Fruit fly (Drosophila melanogaster) whole organism, embryonic: ENCODE data around the gene Sil1.

ENCODE experiments used
- Asciz ChIP-seq: fragments of 200-800 bp; sonication (Bioruptor generic); optimal IDR thresholded peaks from 2 replicates; lab custom pipeline; 2017; ENCODE audit warnings: missing biosample characterization, mild to moderate bottlenecking, missing genetic modification characterization, missing genetic modification reagents
- Atf6 ChIP-seq: fragments of 200-800 bp; sonication (Bioruptor generic); IDR thresholded peaks from 2 replicates; pipeline ENCODE4 v1.3.6; 2022; ENCODE audit warnings: missing biosample characterization, missing genetic modification characterization
- CG1024 ChIP-seq: fragments of 200-800 bp; sonication (Bioruptor generic); IDR thresholded peaks from 2 replicates; pipeline ENCODE4 v1.3.6; 2022; ENCODE audit warnings: missing biosample characterization, missing genetic modification characterization
- CG10654 ChIP-seq: fragments of 200-800 bp; sonication (Bioruptor generic); optimal IDR thresholded peaks from 2 replicates; lab custom pipeline; 2016; ENCODE audit warnings: missing biosample characterization, missing genetic modification characterization
- CG10959 ChIP-seq: fragments of 200-800 bp; sonication (Bioruptor generic); IDR thresholded peaks from 2 replicates; pipeline ENCODE4 v1.3.6; 2022; ENCODE audit warnings: missing biosample characterization, missing genetic modification characterization
- CG12219 ChIP-seq: fragments of 200-800 bp; sonication (Bioruptor generic); optimal IDR thresholded peaks from 3 replicates; lab custom pipeline; 2018; ENCODE audit warnings: missing biosample characterization, mild to moderate bottlenecking, missing genetic modification characterization
- CG13123 ChIP-seq: fragments of 200-800 bp; sonication (Bioruptor generic); optimal IDR thresholded peaks from 2 replicates; lab custom pipeline; 2016; ENCODE audit warnings: missing biosample characterization, missing genetic modification characterization
- CG1647 ChIP-seq: fragments of 200-800 bp; sonication (Bioruptor generic); optimal IDR thresholded peaks from 3 replicates; lab custom pipeline; 2016; ENCODE audit warnings: missing biosample characterization, missing genetic modification characterization
- CG16815 ChIP-seq: fragments of 200-800 bp; sonication (Bioruptor generic); optimal IDR thresholded peaks from 3 replicates; lab custom pipeline; 2017; ENCODE audit warnings: missing biosample characterization, mild to moderate bottlenecking, missing genetic modification characterization
- CG17361 ChIP-seq: fragments of 200-800 bp; sonication (Bioruptor generic); IDR thresholded peaks from 3 replicates; pipeline ENCODE4 v1.3.6; 2022; ENCODE audit warnings: missing biosample characterization, missing genetic modification characterization
- CG17568 ChIP-seq: fragments of 200-800 bp; sonication (Bioruptor generic); optimal IDR thresholded peaks from 2 replicates; lab custom pipeline; 2018; ENCODE audit warnings: missing biosample characterization, mild to moderate bottlenecking, missing genetic modification characterization, moderate library complexity
- CG3163 ChIP-seq: fragments of 200-800 bp; sonication (Bioruptor generic); optimal IDR thresholded peaks from 3 replicates; lab custom pipeline; 2016; ENCODE audit warnings: missing biosample characterization, missing genetic modification characterization
- CG34224 ChIP-seq: fragments of 200-800 bp; sonication (Bioruptor generic); IDR thresholded peaks from 3 replicates; pipeline ENCODE4 v1.3.6; 2022; ENCODE audit warnings: missing biosample characterization, missing genetic modification characterization; ENCODE audit not compliant: partially characterized antibody
- CG34376 ChIP-seq: fragments of 200-800 bp; sonication (Bioruptor generic); optimal IDR thresholded peaks from 2 replicates; lab custom pipeline; 2018; ENCODE audit warnings: missing biosample characterization, mild to moderate bottlenecking, missing genetic modification characterization
- CG34422 ChIP-seq: fragments of 200-800 bp; sonication (Bioruptor generic); IDR thresholded peaks from 3 replicates; pipeline ENCODE4 v1.3.6; 2022; ENCODE audit warnings: missing biosample characterization, missing genetic modification characterization
- CG4730 ChIP-seq: fragments of 200-800 bp; sonication (Bioruptor generic); IDR thresholded peaks from 2 replicates; pipeline ENCODE4 v1.3.6; 2022; ENCODE audit warnings: missing biosample characterization, missing genetic modification characterization
- CG5180 ChIP-seq: fragments of 200-800 bp; sonication (Bioruptor generic); optimal IDR thresholded peaks from 3 replicates; lab custom pipeline; 2017; ENCODE audit warnings: missing biosample characterization, missing genetic modification characterization, mild to moderate bottlenecking, moderate library complexity, missing genetic modification reagents
- CG8290 ChIP-seq, 3 experiments: fragments of 200-800 bp; sonication (Bioruptor generic); optimal IDR thresholded peaks; 2 replicates each; lab custom pipeline; 2016 to 2019; ENCODE audit warnings: missing biosample characterization in 3 of 3, missing genetic modification characterization in 3 of 3, mild to moderate bottlenecking in 2 of 3, moderate library complexity in 1 of 3
- Chrac-16 ChIP-seq: fragments of 200-800 bp; sonication (Bioruptor generic); optimal IDR thresholded peaks from 3 replicates; lab custom pipeline; 2016; ENCODE audit warnings: missing biosample characterization, missing genetic modification characterization
- Dek ChIP-seq: fragments of 200-800 bp; sonication (Bioruptor generic); optimal IDR thresholded peaks from 3 replicates; lab custom pipeline; 2019; ENCODE audit warnings: missing biosample characterization, mild to moderate bottlenecking, missing genetic modification characterization, moderate library complexity
- Fer1 ChIP-seq: fragments of 200-800 bp; sonication (Bioruptor generic); optimal IDR thresholded peaks from 2 replicates; lab custom pipeline; 2017; ENCODE audit warnings: missing biosample characterization, mild to moderate bottlenecking, missing genetic modification characterization
- HLH3B ChIP-seq: fragments of 200-800 bp; sonication (Bioruptor generic); IDR thresholded peaks from 2 replicates; pipeline ENCODE4 v1.3.6; 2022; ENCODE audit warnings: missing biosample characterization, missing genetic modification characterization
- HLH54F ChIP-seq: fragments of 200-800 bp; sonication (Bioruptor generic); optimal IDR thresholded peaks from 3 replicates; lab custom pipeline; 2016; ENCODE audit warnings: missing biosample characterization, missing genetic modification characterization
- Hr51 ChIP-seq, 2 experiments: fragments of 200-800 bp; sonication (Bioruptor generic); optimal IDR thresholded peaks; 2 replicates in 1 of 2; 3 replicates in 1 of 2; lab custom pipeline; 2016 to 2018; ENCODE audit warnings: missing biosample characterization in 2 of 2, missing genetic modification characterization in 2 of 2, mild to moderate bottlenecking in 1 of 2, moderate library complexity in 1 of 2
- Jarid2 ChIP-seq: fragments of 200-800 bp; sonication (Bioruptor generic); optimal IDR thresholded peaks from 3 replicates; lab custom pipeline; 2017; ENCODE audit warnings: mild to moderate bottlenecking, missing biosample characterization, missing genetic modification reagents, missing genetic modification characterization
- Myb ChIP-seq: fragments of 200-800 bp; sonication (Bioruptor generic); optimal IDR thresholded peaks from 2 replicates; lab custom pipeline; 2016; ENCODE audit warnings: missing biosample characterization, missing genetic modification characterization
- NC2α ChIP-seq: fragments of 200-800 bp; sonication (Bioruptor generic); optimal IDR thresholded peaks from 2 replicates; lab custom pipeline; 2016; ENCODE audit warnings: missing biosample characterization, missing genetic modification characterization
- Nf-YB ChIP-seq: fragments of 200-800 bp; sonication (Bioruptor generic); optimal IDR thresholded peaks from 3 replicates; lab custom pipeline; 2019; ENCODE audit warnings: missing biosample characterization, mild to moderate bottlenecking, missing genetic modification characterization, moderate library complexity
- PHDP ChIP-seq: fragments of 200-800 bp; sonication (Bioruptor generic); optimal IDR thresholded peaks from 3 replicates; lab custom pipeline; 2018; ENCODE audit warnings: missing biosample characterization, mild to moderate bottlenecking, missing genetic modification characterization, moderate library complexity
- Pdp1 ChIP-seq, 2 experiments: fragments of 200-800 bp; sonication (Bioruptor generic); optimal IDR thresholded peaks; 3 replicates each; lab custom pipeline; 2016; ENCODE audit warnings: missing biosample characterization in 2 of 2, missing genetic modification characterization in 2 of 2, mild to moderate bottlenecking in 1 of 2, moderate library complexity in 1 of 2
- ac ChIP-seq: fragments of 200-800 bp; sonication (Bioruptor generic); optimal IDR thresholded peaks from 3 replicates; lab custom pipeline; 2017; ENCODE audit warnings: missing biosample characterization, mild to moderate bottlenecking, missing genetic modification characterization
- az2 ChIP-seq: fragments of 200-800 bp; sonication (Bioruptor generic); optimal IDR thresholded peaks from 3 replicates; lab custom pipeline; 2016; ENCODE audit warnings: missing biosample characterization, missing genetic modification characterization
- bbx ChIP-seq: fragments of 200-800 bp; sonication (Bioruptor generic); IDR thresholded peaks from 2 replicates; pipeline ENCODE4 v1.3.6; 2022; ENCODE audit warnings: missing biosample characterization, missing genetic modification characterization; ENCODE audit not compliant: partially characterized antibody
- bigmax ChIP-seq: fragments of 200-800 bp; sonication (Bioruptor generic); optimal IDR thresholded peaks from 2 replicates; lab custom pipeline; 2018; ENCODE audit warnings: missing biosample characterization, mild to moderate bottlenecking, missing genetic modification characterization
- chinmo ChIP-seq: fragments of 200-800 bp; sonication (Bioruptor generic); IDR thresholded peaks from 4 replicates; pipeline ENCODE4 v1.3.6; 2022; ENCODE audit warnings: missing biosample characterization, missing genetic modification characterization; ENCODE audit not compliant: partially characterized antibody
- cwo ChIP-seq: fragments of 200-800 bp; sonication (Bioruptor generic); optimal IDR thresholded peaks from 3 replicates; lab custom pipeline; 2017; ENCODE audit warnings: missing biosample characterization, missing genetic modification characterization, mild to moderate bottlenecking, moderate library complexity, missing genetic modification reagents
- eve ChIP-seq, 2 experiments: fragments of >200 bp; optimal IDR thresholded peaks; 2 replicates each; lab custom pipeline; 2017; ENCODE audit warnings: missing biosample characterization in 2 of 2, missing genetic modification characterization in 2 of 2
- ewg ChIP-seq: fragments of 200-800 bp; sonication (Bioruptor generic); optimal IDR thresholded peaks from 3 replicates; lab custom pipeline; 2017; ENCODE audit warnings: mild to moderate bottlenecking, missing biosample characterization, missing genetic modification reagents, missing genetic modification characterization
- fd64A ChIP-seq: fragments of 200-800 bp; sonication (Bioruptor generic); optimal IDR thresholded peaks from 3 replicates; lab custom pipeline; 2018; ENCODE audit warnings: missing biosample characterization, mild to moderate bottlenecking, missing genetic modification characterization
- kay ChIP-seq: fragments of 200-800 bp; sonication (Bioruptor generic); optimal IDR thresholded peaks from 2 replicates; lab custom pipeline; 2016; ENCODE audit warnings: missing biosample characterization, missing genetic modification characterization
- mam ChIP-seq: fragments of 200-800 bp; sonication (Bioruptor generic); optimal IDR thresholded peaks from 3 replicates; lab custom pipeline; 2016; ENCODE audit warnings: missing biosample characterization, missing genetic modification characterization
- nerfin-2 ChIP-seq: fragments of 200-800 bp; sonication (Bioruptor generic); IDR thresholded peaks from 2 replicates; pipeline ENCODE4 v1.3.6; 2022; ENCODE audit warnings: missing biosample characterization, missing genetic modification characterization; ENCODE audit not compliant: partially characterized antibody
- ro ChIP-seq: fragments of 200-800 bp; sonication (Bioruptor generic); IDR thresholded peaks from 2 replicates; pipeline ENCODE4 v1.3.6; 2022; ENCODE audit warnings: missing biosample characterization, missing genetic modification characterization
- so ChIP-seq: fragments of 200-800 bp; sonication (Bioruptor generic); IDR thresholded peaks from 3 replicates; pipeline ENCODE4 v1.3.6; 2022; ENCODE audit warnings: missing biosample characterization, missing genetic modification characterization
- ttk ChIP-seq: fragments of 200-800 bp; sonication (Bioruptor generic); IDR thresholded peaks from 2 replicates; pipeline ENCODE4 v2.1.2; 2022; ENCODE audit warnings: missing biosample characterization, missing genetic modification characterization
- tup ChIP-seq: fragments of 200-800 bp; sonication (Bioruptor generic); optimal IDR thresholded peaks from 2 replicates; lab custom pipeline; 2016; ENCODE audit warnings: missing biosample characterization, mild to moderate bottlenecking, missing genetic modification characterization, moderate library complexity
- vnd ChIP-seq: fragments of 200-800 bp; sonication (Bioruptor generic); IDR thresholded peaks from 3 replicates; pipeline ENCODE4 v1.3.6; 2022; ENCODE audit warnings: missing biosample characterization, missing genetic modification characterization; ENCODE audit not compliant: partially characterized antibody
- zfh1 ChIP-seq: fragments of 200-800 bp; sonication (Bioruptor generic); IDR thresholded peaks from 3 replicates; pipeline ENCODE4 v1.3.6; 2022; ENCODE audit warnings: missing biosample characterization, missing genetic modification characterization

Sil1 gene

dm6 chr3R:25249145-25250141 lies 14.1 kb upstream of the Sil1 start, which contains the start of gene Nup358 (continued):
- no peak for TF ChIP-seq tup (GFP tag; lab: Kevin White, UChicago)
- no peak for TF ChIP-seq Jarid2 (GFP tag; lab: Kevin White, UChicago)
- no peak for TF ChIP-seq Chrac-16 (GFP tag; lab: Kevin White, UChicago)
- TF ChIP-seq NC2α, result no peak
- no peak for TF ChIP-seq CG10959 (GFP tag; lab: Robert Waterston, UW)
- TF ChIP-seq ro, result no peak
- TF ChIP-seq so (GFP tag; lab: Robert Waterston, UW), result no peak
- TF ChIP-seq bbx (GFP tag; lab: Robert Waterston, UW), result peak; percentile 99
- TF ChIP-seq CG12219 (GFP tag; lab: Kevin White, UChicago), result no peak
- TF ChIP-seq CG10654, result no peak
- TF ChIP-seq CG3163 (GFP tag; lab: Kevin White, UChicago), result no peak
- no peak for TF ChIP-seq CG13123 (GFP tag; lab: Kevin White, UChicago)
- no peak for TF ChIP-seq ewg (GFP tag; lab: Kevin White, UChicago)
- TF ChIP-seq CG16815 (GFP tag; lab: Kevin White, UChicago), result no peak
- TF ChIP-seq Fer1, result no peak
- no peak for TF ChIP-seq ttk (GFP tag; lab: Robert Waterston, UW)
- no peak for TF ChIP-seq Pdp1 (GFP tag; optimal IDR thresholded peaks at IDR 0.05; lab: Kevin White, UChicago)
- no peak for TF ChIP-seq kay (GFP tag; lab: Kevin White, UChicago)
- TF ChIP-seq mam (GFP tag; lab: Kevin White, UChicago), result no peak
- no peak for TF ChIP-seq CG1647 (GFP tag; lab: Kevin White, UChicago)
- no peak for TF ChIP-seq Dek
- peak; percentile 98 for TF ChIP-seq chinmo
- no peak for TF ChIP-seq zfh1 (GFP tag; lab: Robert Waterston, UW)
- no peak for TF ChIP-seq HLH3B
- TF ChIP-seq fd64A (GFP tag; lab: Kevin White, UChicago), result no peak
- peak; percentile 97 for TF ChIP-seq vnd
- no peak for TF ChIP-seq CG17361 (GFP tag; lab: Robert Waterston, UW)
- TF ChIP-seq CG4730 (GFP tag; lab: Robert Waterston, UW), result no peak
- TF ChIP-seq az2 (GFP tag; lab: Kevin White, UChicago), result no peak
- no peak for TF ChIP-seq Hr51 (GFP tag; optimal IDR thresholded peaks at IDR 0.05; lab: Kevin White, UChicago)
- no peak for TF ChIP-seq HLH54F (GFP tag; lab: Kevin White, UChicago)
- TF ChIP-seq PHDP, result no peak
- peak; percentile 97 for TF ChIP-seq nerfin-2 (GFP tag; lab: Robert Waterston, UW)
- TF ChIP-seq Myb (GFP tag; lab: Kevin White, UChicago), result peak; percentile 9
- peak; percentile 79; the same call in 2 of the 3 replicates for TF ChIP-seq CG34422 (GFP tag; lab: Robert Waterston, UW)
- no peak for TF ChIP-seq CG17568 (GFP tag; lab: Kevin White, UChicago)
- TF ChIP-seq Asciz (GFP tag; lab: Kevin White, UChicago), result no peak
- TF ChIP-seq CG34224 (GFP tag; lab: Robert Waterston, UW), result peak; percentile 98
- TF ChIP-seq CG5180 (GFP tag; lab: Kevin White, UChicago), result no peak
- TF ChIP-seq CG34376 (GFP tag; lab: Kevin White, UChicago), result peak; percentile 30
- peak; percentile 96 for TF ChIP-seq bigmax (GFP tag; lab: Kevin White, UChicago)
- TF ChIP-seq CG1024, result no peak
- no peak for TF ChIP-seq eve (GFP tag; optimal IDR thresholded peaks at IDR 0.05; lab: Kevin White, UChicago)
- no peak for TF ChIP-seq ac (GFP tag; lab: Kevin White, UChicago)
- no peak for TF ChIP-seq Nf-YB (GFP tag; lab: Kevin White, UChicago)
- no peak for TF ChIP-seq Atf6 (GFP tag; lab: Robert Waterston, UW)
- no peak for TF ChIP-seq CG8290 (GFP tag; optimal IDR thresholded peaks at IDR 0.05; lab: Kevin White, UChicago)
- TF ChIP-seq CG8290 (tag; optimal IDR thresholded peaks at IDR 0.05; lab: Kevin White, UChicago), result no peak
- TF ChIP-seq cwo (GFP tag; lab: Kevin White, UChicago), result no peak
